Fruit fly (Drosophila melanogaster): ENCODE results near the gene Nup153.

Nup153 gene

DNA sequence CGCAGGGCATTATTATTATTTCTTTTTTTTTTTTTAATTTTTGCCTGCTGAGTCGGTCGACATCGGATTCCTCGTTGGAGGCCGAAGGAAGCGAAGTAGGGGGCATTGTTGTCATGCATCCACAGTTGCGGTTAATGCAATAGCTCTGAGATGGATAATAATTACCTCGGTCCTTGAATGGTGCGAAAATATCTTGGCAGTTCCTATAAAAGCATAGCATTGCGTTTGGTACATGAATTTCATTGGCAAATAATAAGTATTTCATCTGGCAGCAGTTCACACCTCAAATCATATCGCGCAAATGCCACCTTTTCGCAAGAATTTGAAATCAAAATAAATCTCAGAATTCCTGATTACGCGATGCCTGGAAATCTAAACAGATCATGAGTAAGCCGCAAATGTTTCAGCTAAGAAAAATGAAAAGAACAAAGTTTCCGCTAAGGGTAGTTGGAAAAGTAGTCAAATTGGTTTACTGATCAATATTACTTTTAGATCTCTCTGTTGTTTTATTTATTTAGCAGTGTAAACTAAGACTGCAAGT lies 48.1 kb downstream of the Nup153 start:
- TF ChIP-seq fd96Ca (GFP tag; IDR thresholded peaks at IDR 0.05) (no peak), Pif1A (GFP tag; optimal IDR thresholded peaks at IDR 0.05) (no peak), CG32121 (GFP tag; IDR thresholded peaks at IDR 0.05) (no peak), CG9948 (tag; optimal IDR thresholded peaks at IDR 0.05) (peak; percentile 38), CG34367 (tag; optimal IDR thresholded peaks at IDR 0.05) (no peak), CG15710 (tag; optimal IDR thresholded peaks at IDR 0.05) (peak; percentile 18), CG17806 (tag; optimal IDR thresholded peaks at IDR 0.05) (no peak), CG13204 (GFP tag; optimal IDR thresholded peaks at IDR 0.05) (no peak), Snoo (tag; optimal IDR thresholded peaks at IDR 0.05) (peak; percentile 30), D1 (tag; optimal IDR thresholded peaks at IDR 0.05) (no peak), CG8159 (tag; optimal IDR thresholded peaks at IDR 0.05) (peak; percentile 36), CG12605 (GFP tag; IDR thresholded peaks at IDR 0.05) (no peak), EcR (GFP tag; optimal IDR thresholded peaks at IDR 0.05) (no peak), CG4496 (GFP tag; IDR thresholded peaks at IDR 0.05) (no peak), Ets98B (GFP tag; IDR thresholded peaks at IDR 0.05) (no peak)

dm6 chrX:16647737-16648434 lies 48.8 kb downstream of the Nup153 start:
- TF ChIP-seq gl (tag; optimal IDR thresholded peaks at IDR 0.05) (peak; percentile 7), CG9948 (tag; optimal IDR thresholded peaks at IDR 0.05) (no peak), CG32121 (GFP tag; IDR thresholded peaks at IDR 0.05) (no peak), CG12605 (GFP tag; IDR thresholded peaks at IDR 0.05) (peak; percentile 17; the same call in 1 of the 2 replicates), rn (GFP tag; IDR thresholded peaks at IDR 0.05) (no peak), D1 (tag; optimal IDR thresholded peaks at IDR 0.05) (no peak), Pif1B (GFP tag; optimal IDR thresholded peaks at IDR 0.05) (peak; percentile 26), fd96Ca (GFP tag; IDR thresholded peaks at IDR 0.05) (no peak), CG4496 (GFP tag; IDR thresholded peaks at IDR 0.05) (no peak), CG14655 (GFP tag; optimal IDR thresholded peaks at IDR 0.05) (no peak), CG13204 (GFP tag; optimal IDR thresholded peaks at IDR 0.05) (peak; percentile 61), EcR (GFP tag; optimal IDR thresholded peaks at IDR 0.05) (peak; percentile 72), CG34367 (tag; optimal IDR thresholded peaks at IDR 0.05) (no peak), CG8159 (tag; optimal IDR thresholded peaks at IDR 0.05) (no peak), Ets98B (GFP tag; IDR thresholded peaks at IDR 0.05) (peak; percentile 9; the same call in 1 of the 2 replicates), CG17806 (tag; optimal IDR thresholded peaks at IDR 0.05) (no peak), Pif1A (GFP tag; optimal IDR thresholded peaks at IDR 0.05) (no peak), CG8301 (tag; optimal IDR thresholded peaks at IDR 0.05) (no peak), CG10348 (GFP tag; IDR thresholded peaks at IDR 0.05) (no peak), CG15710 (tag; optimal IDR thresholded peaks at IDR 0.05) (no peak), Snoo (tag; optimal IDR thresholded peaks at IDR 0.05) (no peak)

dm6 chrX:16648435-16648781 lies 49.4 kb downstream of the Nup153 start:
- TF ChIP-seq CG32121 (GFP tag; IDR thresholded peaks at IDR 0.05) (0 out of 2 replicates have a peak, but pooled peaks have one; percentile 14), D1 (tag; optimal IDR thresholded peaks at IDR 0.05) (no peak)

- no peak for TF ChIP-seq CG13204 (GFP tag; optimal IDR thresholded peaks at IDR 0.05)
- TF ChIP-seq fd96Ca (GFP tag; IDR thresholded peaks at IDR 0.05) = peak; percentile 82
- peak; percentile 61; the same call in 2 of the 3 replicates for TF ChIP-seq CG4496 (GFP tag; IDR thresholded peaks at IDR 0.05)
- TF ChIP-seq Ets98B (GFP tag; IDR thresholded peaks at IDR 0.05) = peak; percentile 81
- TF ChIP-seq CG14655 (GFP tag; optimal IDR thresholded peaks at IDR 0.05) = no peak
- peak; percentile 60 for TF ChIP-seq Pif1B (GFP tag; optimal IDR thresholded peaks at IDR 0.05)
- TF ChIP-seq CG15710 (tag; optimal IDR thresholded peaks at IDR 0.05) = no peak
- no peak for TF ChIP-seq CG8301 (tag; optimal IDR thresholded peaks at IDR 0.05)
- no peak for TF ChIP-seq D1 (tag; optimal IDR thresholded peaks at IDR 0.05)
- no peak for TF ChIP-seq CG8159 (tag; optimal IDR thresholded peaks at IDR 0.05)
- no peak for TF ChIP-seq gl (tag; optimal IDR thresholded peaks at IDR 0.05)
- TF ChIP-seq Snoo (tag; optimal IDR thresholded peaks at IDR 0.05) = peak; percentile 58
- no peak for TF ChIP-seq CG10348 (GFP tag; IDR thresholded peaks at IDR 0.05)
- no peak for TF ChIP-seq CG12605 (GFP tag; IDR thresholded peaks at IDR 0.05)
- TF ChIP-seq CG34367 (tag; optimal IDR thresholded peaks at IDR 0.05) = no peak
- peak; percentile 74 for TF ChIP-seq Pif1A (GFP tag; optimal IDR thresholded peaks at IDR 0.05)
- TF ChIP-seq EcR (GFP tag; optimal IDR thresholded peaks at IDR 0.05) = no peak
- TF ChIP-seq CG32121 (GFP tag; IDR thresholded peaks at IDR 0.05) = 0 out of 2 replicates have a peak, but pooled peaks have one; percentile 7
- TF ChIP-seq CG9948 (tag; optimal IDR thresholded peaks at IDR 0.05) = no peak
- TF ChIP-seq rn (GFP tag; IDR thresholded peaks at IDR 0.05) = no peak
- no peak for TF ChIP-seq CG17806 (tag; optimal IDR thresholded peaks at IDR 0.05)
These were observed 51.3 kb downstream of the Nup153 start for dm6 chrX:16650078-16651063.

DNA sequence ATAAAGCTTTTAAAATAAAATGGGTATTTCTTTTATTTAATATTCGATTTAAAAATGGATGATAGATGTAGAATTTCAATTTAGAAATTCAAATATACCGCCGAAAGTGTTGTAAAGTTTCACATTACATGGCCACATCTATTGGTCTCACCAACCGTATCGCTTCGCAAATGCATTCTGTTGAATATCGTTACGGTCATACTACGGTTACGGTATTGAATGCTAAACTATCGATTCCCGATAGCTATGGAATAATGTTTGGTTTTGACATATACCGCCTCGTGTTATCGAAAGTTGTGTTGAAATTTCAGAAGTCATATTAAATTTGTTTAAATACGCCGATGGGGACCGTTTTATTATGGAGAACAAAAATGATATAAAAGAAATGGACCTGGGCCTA lies 52.1 kb downstream of the Nup153 start, which contains the start of the genes CG32573 and CG42512:
Gene CG32573 (plus strand): TSS at position 279 of the 400 bp plus-strand sequence.
Gene CG42512 (plus strand): TSS at position 279 of the 400 bp plus-strand sequence.
- TF ChIP-seq CG14655 (GFP tag; optimal IDR thresholded peaks at IDR 0.05) (no peak), CG10348 (GFP tag; IDR thresholded peaks at IDR 0.05) (no peak), CG9948 (tag; optimal IDR thresholded peaks at IDR 0.05) (no peak), Pif1A (GFP tag; optimal IDR thresholded peaks at IDR 0.05) (no peak), Snoo (tag; optimal IDR thresholded peaks at IDR 0.05) (no peak), CG34367 (tag; optimal IDR thresholded peaks at IDR 0.05) (no peak), CG32121 (GFP tag; IDR thresholded peaks at IDR 0.05) (no peak), CG4496 (GFP tag; IDR thresholded peaks at IDR 0.05) (no peak), Ets98B (GFP tag; IDR thresholded peaks at IDR 0.05) (no peak), CG8301 (tag; optimal IDR thresholded peaks at IDR 0.05) (no peak), D1 (tag; optimal IDR thresholded peaks at IDR 0.05) (no peak), Pif1B (GFP tag; optimal IDR thresholded peaks at IDR 0.05) (no peak), CG15710 (tag; optimal IDR thresholded peaks at IDR 0.05) (no peak), rn (GFP tag; IDR thresholded peaks at IDR 0.05) (no peak), fd96Ca (GFP tag; IDR thresholded peaks at IDR 0.05) (no peak), EcR (GFP tag; optimal IDR thresholded peaks at IDR 0.05) (no peak)

Data from whole organism, pupa.